Fruit fly (Drosophila melanogaster): ENCODE results near the gene CG42675.
A peak's percentile ranks its signal among the peaks of the same experiment; 100 is the strongest.

Gene CG42675

dm6 chr3R:5862032-5862641 lies 48.7 kb downstream of the CG42675 start, which contains the start of gene CG2017 (continued):
- peak; percentile 29; the same call in 1 of the 3 replicates for TF ChIP-seq dysf (GFP tag; IDR thresholded peaks at IDR 0.05)
- no peak for TF ChIP-seq prd (optimal IDR thresholded peaks at IDR 0.05)
- no peak for TF ChIP-seq prd (GFP tag; IDR thresholded peaks at IDR 0.05)
- TF ChIP-seq ase (GFP tag; IDR thresholded peaks at IDR 0.05), result no peak
- peak; percentile 43 for TF ChIP-seq luna (GFP tag; optimal IDR thresholded peaks at IDR 0.05)
- TF ChIP-seq Dbx (GFP tag; IDR thresholded peaks at IDR 0.05), result peak; percentile 75
- TF ChIP-seq dm (GFP tag; optimal IDR thresholded peaks at IDR 0.05), result peak; percentile 75
- peak; percentile 52 for TF ChIP-seq Dip3 (GFP tag; optimal IDR thresholded peaks at IDR 0.05)
- TF ChIP-seq tio (GFP tag; optimal IDR thresholded peaks at IDR 0.05), result no peak
- TF ChIP-seq Deaf1 (tag; optimal IDR thresholded peaks at IDR 0.05), result no peak
- TF ChIP-seq CG6765 (GFP tag; optimal IDR thresholded peaks at IDR 0.05), result no peak
- peak; percentile 2 for TF ChIP-seq eyg (GFP tag; optimal IDR thresholded peaks at IDR 0.05)
- peak; percentile 27 for TF ChIP-seq CG1602 (GFP tag; optimal IDR thresholded peaks at IDR 0.05)
- no peak for TF ChIP-seq Hr51 (GFP tag; optimal IDR thresholded peaks at IDR 0.05)
- no peak for TF ChIP-seq CG10565 (GFP tag; optimal IDR thresholded peaks at IDR 0.05)
- TF ChIP-seq ERR (GFP tag; optimal IDR thresholded peaks at IDR 0.05), result peak; percentile 29
- no peak for TF ChIP-seq Gug (GFP tag; IDR thresholded peaks at IDR 0.05)
- no peak for TF ChIP-seq CG8281 (tag; optimal IDR thresholded peaks at IDR 0.05)
- no peak for TF ChIP-seq CG34224 (GFP tag; IDR thresholded peaks at IDR 0.05; ENCODE audit: partially characterized antibody)
- TF ChIP-seq Asciz (GFP tag; optimal IDR thresholded peaks at IDR 0.05), result no peak
- no peak for TF ChIP-seq CG11695 (GFP tag; IDR thresholded peaks at IDR 0.05)
- TF ChIP-seq Ets65A (GFP tag), result peak; percentile 97
- TF ChIP-seq CG15011 (GFP tag; optimal IDR thresholded peaks at IDR 0.05), result no peak
- TF ChIP-seq ems (GFP tag; optimal IDR thresholded peaks at IDR 0.05), result peak; percentile 31
- TF ChIP-seq h (optimal IDR thresholded peaks at IDR 0.05), result no peak
- TF ChIP-seq fd102C (GFP tag; optimal IDR thresholded peaks at IDR 0.05), result peak; percentile 28
- TF ChIP-seq CG7928 (GFP tag; optimal IDR thresholded peaks at IDR 0.05), result peak; percentile 44
- peak; percentile 46 for TF ChIP-seq maf-S (GFP tag; optimal IDR thresholded peaks at IDR 0.05)
- peak; percentile 66 for TF ChIP-seq CoRest (tag; optimal IDR thresholded peaks at IDR 0.05)
- no peak for TF ChIP-seq Trl (optimal IDR thresholded peaks at IDR 0.05)
- peak; percentile 12 for TF ChIP-seq Trl (GFP tag; optimal IDR thresholded peaks at IDR 0.05)
- TF ChIP-seq esg (GFP tag; conservative IDR thresholded peaks at IDR 0.05), result no peak
- peak; percentile 30 for TF ChIP-seq PHDP (tag; optimal IDR thresholded peaks at IDR 0.05)
- TF ChIP-seq en (GFP tag; optimal IDR thresholded peaks at IDR 0.05), result no peak
- peak; percentile 42 for TF ChIP-seq mirr (GFP tag; optimal IDR thresholded peaks at IDR 0.05)
- TF ChIP-seq lov (optimal IDR thresholded peaks at IDR 0.05), result no peak
- peak; percentile 6; the same call in 1 of the 3 replicates for TF ChIP-seq lov (GFP tag; IDR thresholded peaks at IDR 0.05)
- peak; percentile 92 for TF ChIP-seq Ets97D (GFP tag; optimal IDR thresholded peaks at IDR 0.05)
- no peak for TF ChIP-seq Atf-2 (GFP tag; optimal IDR thresholded peaks at IDR 0.05)
- TF ChIP-seq CG9932 (GFP tag; IDR thresholded peaks at IDR 0.05), result peak; percentile 78
- TF ChIP-seq CG6254 (GFP tag; optimal IDR thresholded peaks at IDR 0.05), result no peak
- TF ChIP-seq CG14860 (GFP tag; IDR thresholded peaks at IDR 0.05; ENCODE audit: partially characterized antibody), result no peak
- peak; percentile 57 for TF ChIP-seq lab (GFP tag; optimal IDR thresholded peaks at IDR 0.05)
- peak; percentile 96 for TF ChIP-seq stwl (tag; optimal IDR thresholded peaks at IDR 0.05)
- TF ChIP-seq mld (GFP tag; IDR thresholded peaks at IDR 0.05; ENCODE audit: partially characterized antibody), result no peak
- TF ChIP-seq CG17612 (GFP tag; IDR thresholded peaks at IDR 0.05), result no peak
- peak in 1 of 2 experiments; percentile 27 for TF ChIP-seq insv (GFP tag; optimal IDR thresholded peaks at IDR 0.05)
- TF ChIP-seq CHES-1-like (GFP tag; optimal IDR thresholded peaks at IDR 0.05), result peak; percentile 44
- no peak for TF ChIP-seq MTF-1 (GFP tag; optimal IDR thresholded peaks at IDR 0.05; ENCODE audit: borderline replicate concordance)
- TF ChIP-seq sc (optimal IDR thresholded peaks at IDR 0.05), result no peak
- TF ChIP-seq sc (GFP tag; optimal IDR thresholded peaks at IDR 0.05), result no peak
- peak; percentile 49 for TF ChIP-seq mam (GFP tag; optimal IDR thresholded peaks at IDR 0.05)
